Worm (Caenorhabditis elegans) whole organism, L1 larva: ENCODE measurements around the gene dmsr-5.

ENCODE experiments used
- ceh-82 ChIP-seq, 3 experiments: fragments of 150-350 bp in 1 of 3; sonication (generic microtip) in 2 of 3; optimal IDR thresholded peaks; 2 replicates each; lab custom pipeline; 2014 to 2017; ENCODE audit warnings: missing biosample characterization in 3 of 3, missing genetic modification characterization in 3 of 3
- dpl-1 ChIP-seq, 3 experiments: fragments of 150-350 bp in 2 of 3; sonication (generic microtip) in 1 of 3; optimal IDR thresholded peaks; 2 replicates each; lab custom pipeline; 2014 to 2017; ENCODE audit warnings: missing biosample characterization in 3 of 3, missing genetic modification characterization in 3 of 3, missing genetic modification reagents in 3 of 3
- unc-130 ChIP-seq: fragments of 150-350 bp; optimal IDR thresholded peaks from 2 replicates; lab custom pipeline; 2017; ENCODE audit warnings: missing biosample characterization, missing genetic modification characterization, inconsistent platforms

DNA sequence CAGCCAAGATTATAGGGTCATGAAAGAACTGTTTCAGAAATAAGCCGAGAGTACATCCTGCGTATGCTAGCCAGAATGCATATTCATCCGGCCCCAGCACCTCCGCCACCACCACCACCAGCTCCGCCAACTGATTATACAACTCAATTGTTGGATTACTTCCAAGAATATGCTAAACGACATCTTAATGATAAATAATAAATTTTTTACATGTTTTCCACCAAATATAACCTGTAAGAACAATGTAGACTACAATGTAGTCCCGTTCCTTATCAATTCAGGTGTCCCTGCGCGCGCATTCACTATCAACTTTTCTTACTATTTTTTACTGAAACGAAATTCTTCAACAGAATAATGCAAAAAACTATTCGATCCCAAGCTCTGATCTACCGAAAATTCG lies 37.8 kb upstream of the dmsr-5 start, which contains the start of gene Y48A6B.9:
- TF ChIP-seq ceh-82 (tag; optimal IDR thresholded peaks at IDR 0.05; lab: Kevin White, UChicago) (no peak), dpl-1 (GFP tag; optimal IDR thresholded peaks at IDR 0.05; lab: Kevin White, UChicago) (no peak), unc-130 (tag; lab: Kevin White, UChicago) (no peak)
